Worm (Caenorhabditis elegans): ENCODE data around the gene sec-24.2.
A peak's percentile ranks its signal among the peaks of the same experiment; 100 is the strongest.

sec-24.2 gene

ce11 chrIV:12336893-12337627 is 23.5 kb downstream of the sec-24.2 start, which contains the start of the genes F19B6.10 and wht-5:
Gene F19B6.10 (plus strand): TSS chrIV:12337193.
Gene wht-5 (plus strand): TSS chrIV:12337577.
- no peak for TF ChIP-seq madf-9 (GFP tag; conservative IDR thresholded peaks at IDR 0.05)
- TF ChIP-seq ama-1 (optimal IDR thresholded peaks at IDR 0.05), result no peak
- TF ChIP-seq lin-13 (GFP tag; optimal IDR thresholded peaks at IDR 0.05), result no peak
- no peak for TF ChIP-seq dmd-6 (GFP tag; IDR thresholded peaks at IDR 0.05)

- TF ChIP-seq pqm-1 (tag; optimal IDR thresholded peaks at IDR 0.05), result no peak
Measured at ce11 chrIV:12335798-12336197, 24.8 kb downstream of the sec-24.2 start, which contains the start of gene F19B6.1. Gene F19B6.1 (minus strand): TSS chrIV:12336075.

ce11 chrIV:12335248-12335647 is 25.3 kb downstream of the sec-24.2 start:
- TF ChIP-seq vab-7 (GFP tag; IDR thresholded peaks at IDR 0.05) (no peak), lir-3 (tag; optimal IDR thresholded peaks at IDR 0.05) (no peak), nhr-48 (tag; optimal IDR thresholded peaks at IDR 0.05) (no peak), hif-1 (tag; optimal IDR thresholded peaks at IDR 0.05) (peak in 1 of 2 experiments; percentile 28), zip-2 (tag; optimal IDR thresholded peaks at IDR 0.05) (no peak), Y75B8A.6 (GFP tag; IDR thresholded peaks at IDR 0.05) (no peak), unc-130 (GFP tag; optimal IDR thresholded peaks at IDR 0.05) (no peak), Y5F2A.4 (GFP tag; optimal IDR thresholded peaks at IDR 0.05) (no peak), F26F4.8 (GFP tag; conservative IDR thresholded peaks at IDR 0.05) (no peak), Y48G9A.11 (GFP tag; IDR thresholded peaks at IDR 0.05) (no peak), unc-62 (GFP tag; optimal IDR thresholded peaks at IDR 0.05 in 1 of 2) (peak in 1 of 2 experiments; percentile 68), unc-62 (tag; optimal IDR thresholded peaks at IDR 0.05) (no peak), tra-1 (GFP tag; IDR thresholded peaks at IDR 0.05) (no peak), lsy-2 (tag; optimal IDR thresholded peaks at IDR 0.05) (no peak), zfp-3 (GFP tag; conservative IDR thresholded peaks at IDR 0.05) (no peak), mxl-3 (GFP tag; optimal IDR thresholded peaks at IDR 0.05) (no peak), lin-39 (tag; optimal IDR thresholded peaks at IDR 0.05) (no peak), snpc-4 (tag; optimal IDR thresholded peaks at IDR 0.05) (no peak), F10B5.3 (tag; optimal IDR thresholded peaks at IDR 0.05) (no peak), nhr-42 (GFP tag; IDR thresholded peaks at IDR 0.05) (no peak), dmd-6 (GFP tag; IDR thresholded peaks at IDR 0.05) (no peak; the same call in 1 of the 2 replicates), zag-1 (tag; optimal IDR thresholded peaks at IDR 0.05) (no peak), fkh-10 (GFP tag; optimal IDR thresholded peaks at IDR 0.05) (no peak), Y105C5A.15 (GFP tag; IDR thresholded peaks at IDR 0.05) (no peak), egl-27 (tag; optimal IDR thresholded peaks at IDR 0.05) (no peak), mdt-29 (GFP tag; IDR thresholded peaks at IDR 0.05) (no peak), pqm-1 (tag; optimal IDR thresholded peaks at IDR 0.05) (no peak), madf-5 (GFP tag; IDR thresholded peaks at IDR 0.05) (no peak), dmd-9 (GFP tag; IDR thresholded peaks at IDR 0.05) (0 out of 2 replicates have a peak, but pooled peaks have one; percentile 10), arid-1 (GFP tag; conservative IDR thresholded peaks at IDR 0.05) (no peak), pha-4 (GFP tag; IDR thresholded peaks at IDR 0.05) (no peak), pha-4 (tag; optimal IDR thresholded peaks at IDR 0.05) (no peak), lin-1 (GFP tag; IDR thresholded peaks at IDR 0.05) (no peak), zip-11 (GFP tag; IDR thresholded peaks at IDR 0.05) (no peak), lin-38 (GFP tag; IDR thresholded peaks at IDR 0.05) (no peak), daf-16 (GFP tag; optimal IDR thresholded peaks at IDR 0.05) (peak in 1 of 2 experiments; percentile 42), daf-16 (tag; optimal IDR thresholded peaks at IDR 0.05) (no peak), nhr-25 (tag; optimal IDR thresholded peaks at IDR 0.05; ENCODE audit: borderline replicate concordance, insufficient read depth) (no peak), aly-2 (tag; optimal IDR thresholded peaks at IDR 0.05) (no peak), nhr-102 (tag; optimal IDR thresholded peaks at IDR 0.05) (no peak), mdl-1 (tag; optimal IDR thresholded peaks at IDR 0.05) (peak in 1 of 2 experiments; percentile 26), lin-13 (GFP tag; optimal IDR thresholded peaks at IDR 0.05) (no peak), lim-7 (GFP tag; IDR thresholded peaks at IDR 0.05) (no peak), F49E8.2 (tag; optimal IDR thresholded peaks at IDR 0.05; ENCODE audit: borderline replicate concordance) (no peak)

Measured in whole organism, L4 larva.